Worm (Caenorhabditis elegans) whole organism, L4 larva: Measurements from ENCODE around the gene B0507.8.

Experiments
- D1046.2 ChIP-seq: fragments of 200-800 bp; sonication (Bioruptor generic); IDR thresholded peaks from 2 replicates; pipeline ENCODE4 v1.3.6; 2022; ENCODE audit warnings: missing genetic modification characterization, missing compliant biosample characterization
- F10B5.3 ChIP-seq: sonication (generic microtip); optimal IDR thresholded peaks from 2 replicates; lab custom pipeline; 2016; ENCODE audit warnings: mild to moderate bottlenecking, missing genetic modification characterization, missing compliant biosample characterization
- F26F4.8 ChIP-seq: fragments of 200-800 bp; sonication (Bioruptor generic); conservative IDR thresholded peaks from 2 replicates; pipeline ENCODE4 v1.3.6; 2022; ENCODE audit warnings: missing genetic modification characterization, missing compliant biosample characterization
- F49E8.2 ChIP-seq: sonication (generic microtip); optimal IDR thresholded peaks from 2 replicates; lab custom pipeline; 2016; ENCODE audit warnings: missing compliant biosample characterization, mild to moderate bottlenecking, missing genetic modification characterization, borderline replicate concordance
- R02D3.7 ChIP-seq: fragments of 150-350 bp; sonication (generic microtip); optimal IDR thresholded peaks from 3 replicates; lab custom pipeline; 2014; ENCODE audit warnings: missing biosample characterization, missing genetic modification characterization
- T20F7.1 ChIP-seq: fragments of 200-800 bp; sonication (Bioruptor generic); optimal IDR thresholded peaks from 2 replicates; lab custom pipeline; 2018; ENCODE audit warnings: mild to moderate bottlenecking, missing genetic modification characterization, missing compliant biosample characterization
- Y75B8A.6 ChIP-seq: fragments of 200-800 bp; sonication (Bioruptor generic); IDR thresholded peaks from 2 replicates; pipeline ENCODE4 v1.3.6; 2022; ENCODE audit warnings: missing genetic modification reagents, missing genetic modification characterization, missing compliant biosample characterization
- ZK546.5 ChIP-seq, 2 experiments: sonication (generic microtip); optimal IDR thresholded peaks; 2 replicates each; lab custom pipeline; 2017; ENCODE audit warnings: missing biosample characterization in 2 of 2, missing genetic modification characterization in 2 of 2
- aha-1 ChIP-seq: fragments of 150-350 bp; peaks from one replicate; lab custom pipeline; 2014; ENCODE audit warnings: missing biosample characterization, missing genetic modification characterization
- aly-2 ChIP-seq: sonication (generic microtip); optimal IDR thresholded peaks from 2 replicates; lab custom pipeline; 2018; ENCODE audit warnings: missing biosample characterization, missing genetic modification characterization
- ama-1 ChIP-seq: fragments of 150-350 bp; optimal IDR thresholded peaks from 2 replicates; lab custom pipeline; 2014; ENCODE audit warnings: inconsistent platforms, mixed read lengths
- attf-4 ChIP-seq: sonication (generic microtip); optimal IDR thresholded peaks from 3 replicates; lab custom pipeline; 2017; ENCODE audit warnings: missing biosample characterization, missing genetic modification characterization
- ceh-62 ChIP-seq: sonication (generic microtip); optimal IDR thresholded peaks from 2 replicates; lab custom pipeline; 2017; ENCODE audit warnings: missing biosample characterization, missing genetic modification characterization
- ceh-82 ChIP-seq: sonication (generic microtip); optimal IDR thresholded peaks from 2 replicates; lab custom pipeline; 2017; ENCODE audit warnings: missing biosample characterization, missing genetic modification characterization
- daf-12 ChIP-seq: fragments of 150-350 bp; optimal IDR thresholded peaks from 2 replicates; lab custom pipeline; 2014; ENCODE audit warnings: missing biosample characterization, missing genetic modification reagents, missing genetic modification characterization
- daf-8 ChIP-seq: fragments of 200-800 bp; sonication (Bioruptor generic); IDR thresholded peaks from 2 replicates; pipeline ENCODE4 v1.3.6; 2022; ENCODE audit warnings: missing genetic modification characterization, missing compliant biosample characterization
- dve-1 ChIP-seq: sonication (generic microtip); optimal IDR thresholded peaks from 2 replicates; lab custom pipeline; 2017; ENCODE audit warnings: antibody characterized with exemption, mild to moderate bottlenecking, missing genetic modification characterization, missing compliant biosample characterization; ENCODE audit not compliant: insufficient read depth
- fkh-10 ChIP-seq: fragments of 150-350 bp; optimal IDR thresholded peaks from 2 replicates; lab custom pipeline; 2014; ENCODE audit warnings: missing biosample characterization, missing genetic modification reagents, missing genetic modification characterization
- hlh-30 ChIP-seq: sonication (generic microtip); optimal IDR thresholded peaks from 2 replicates; lab custom pipeline; 2017; ENCODE audit warnings: antibody characterized with exemption, mild to moderate bottlenecking, missing genetic modification characterization, missing compliant biosample characterization; ENCODE audit not compliant: insufficient read depth
- hmg-1.1 ChIP-seq: fragments of 200-800 bp; sonication (Bioruptor generic); IDR thresholded peaks from 2 replicates; pipeline ENCODE4 v1.3.6; 2022; ENCODE audit warnings: missing genetic modification reagents, missing genetic modification characterization, missing compliant biosample characterization
- jun-1 ChIP-seq: fragments of 150-350 bp; optimal IDR thresholded peaks from 2 replicates; lab custom pipeline; 2014; ENCODE audit warnings: missing biosample characterization, missing genetic modification reagents, missing genetic modification characterization
- lim-7 ChIP-seq: fragments of 200-800 bp; sonication (Bioruptor generic); IDR thresholded peaks from 2 replicates; pipeline ENCODE4 v1.3.6; 2022; ENCODE audit warnings: missing genetic modification characterization, missing compliant biosample characterization
- lin-29 ChIP-seq: fragments of 200-800 bp; sonication (Bioruptor generic); IDR thresholded peaks from 2 replicates; pipeline ENCODE4 v1.3.6; 2022; ENCODE audit warnings: missing genetic modification reagents, missing genetic modification characterization, missing compliant biosample characterization
- lin-38 ChIP-seq: fragments of 200-800 bp; sonication (Bioruptor generic); IDR thresholded peaks from 2 replicates; pipeline ENCODE4 v1.3.6; 2022; ENCODE audit warnings: missing genetic modification reagents, missing genetic modification characterization, missing compliant biosample characterization
- lir-3 ChIP-seq: sonication (generic microtip); optimal IDR thresholded peaks from 2 replicates; lab custom pipeline; 2016; ENCODE audit warnings: mild to moderate bottlenecking, missing genetic modification characterization, missing compliant biosample characterization
- lsy-2 ChIP-seq, 2 experiments: fragments of 150-350 bp in 1 of 2; sonication (generic microtip) in 1 of 2; optimal IDR thresholded peaks; 2 replicates each; lab custom pipeline; 2014 to 2017; ENCODE audit warnings: missing biosample characterization in 2 of 2, missing genetic modification characterization in 2 of 2
- mdl-1 ChIP-seq, 2 experiments: fragments of 150-350 bp in 1 of 2; sonication (generic microtip) in 1 of 2; optimal IDR thresholded peaks; 2 replicates each; lab custom pipeline; 2014 to 2017; ENCODE audit warnings: missing biosample characterization in 2 of 2, missing genetic modification characterization in 2 of 2
- mxl-2 ChIP-seq: fragments of 200-800 bp; sonication (Bioruptor generic); conservative IDR thresholded peaks from 2 replicates; pipeline ENCODE4 v1.3.6; 2022; ENCODE audit warnings: missing genetic modification reagents, missing genetic modification characterization, missing compliant biosample characterization
- nhr-102 ChIP-seq: sonication (generic microtip); optimal IDR thresholded peaks from 2 replicates; lab custom pipeline; 2016; ENCODE audit warnings: mild to moderate bottlenecking, missing genetic modification characterization, moderate library complexity, missing compliant biosample characterization
- nhr-11 ChIP-seq: fragments of 150-350 bp; optimal IDR thresholded peaks from 2 replicates; lab custom pipeline; 2014; ENCODE audit warnings: missing biosample characterization, missing genetic modification characterization
- nhr-111 ChIP-seq: fragments of 200-800 bp; sonication (Bioruptor generic); optimal IDR thresholded peaks from 2 replicates; lab custom pipeline; 2018; ENCODE audit warnings: mild to moderate bottlenecking, missing genetic modification characterization, missing compliant biosample characterization
- nhr-237 ChIP-seq: sonication (generic microtip); optimal IDR thresholded peaks from 2 replicates; lab custom pipeline; 2017; ENCODE audit warnings: missing biosample characterization, missing genetic modification characterization
- nhr-25 ChIP-seq: sonication (generic microtip); optimal IDR thresholded peaks from 2 replicates; lab custom pipeline; 2017; ENCODE audit warnings: missing genetic modification characterization, mild to moderate bottlenecking, missing compliant biosample characterization, antibody characterized with exemption, moderate library complexity, borderline replicate concordance; ENCODE audit not compliant: insufficient read depth
- nhr-28 ChIP-seq: fragments of 150-350 bp; optimal IDR thresholded peaks from 2 replicates; lab custom pipeline; 2014; ENCODE audit warnings: missing biosample characterization, missing genetic modification characterization
- nhr-41 ChIP-seq: fragments of 200-800 bp; sonication (Bioruptor generic); IDR thresholded peaks from 2 replicates; pipeline ENCODE4 v1.3.6; 2022; ENCODE audit warnings: missing genetic modification reagents, missing genetic modification characterization, missing compliant biosample characterization
- nhr-42 ChIP-seq: fragments of 200-800 bp; sonication (Bioruptor generic); IDR thresholded peaks from 2 replicates; pipeline ENCODE4 v1.3.6; 2022; ENCODE audit warnings: missing genetic modification characterization, missing compliant biosample characterization
- nhr-76 ChIP-seq: fragments of 150-350 bp; optimal IDR thresholded peaks from 2 replicates; lab custom pipeline; 2014; ENCODE audit warnings: missing biosample characterization, missing genetic modification characterization
- php-3 ChIP-seq: fragments of 200-800 bp; sonication (Bioruptor generic); IDR thresholded peaks from 2 replicates; pipeline ENCODE4 v1.3.6; 2022; ENCODE audit warnings: missing genetic modification reagents, missing genetic modification characterization, missing compliant biosample characterization
- saeg-2 ChIP-seq: fragments of 200-800 bp; sonication (Bioruptor generic); IDR thresholded peaks from 2 replicates; pipeline ENCODE4 v1.3.6; 2022; ENCODE audit warnings: missing genetic modification reagents, missing genetic modification characterization, missing compliant biosample characterization
- sdz-12 ChIP-seq: fragments of 200-800 bp; sonication (Bioruptor generic); optimal IDR thresholded peaks from 2 replicates; lab custom pipeline; 2018; ENCODE audit warnings: mild to moderate bottlenecking, missing genetic modification characterization, missing compliant biosample characterization
- skn-1 ChIP-seq: fragments of 150-350 bp; optimal IDR thresholded peaks from 2 replicates; lab custom pipeline; 2014; ENCODE audit warnings: missing biosample characterization, missing genetic modification characterization
- snpc-1.2 ChIP-seq: fragments of 200-800 bp; sonication (Bioruptor generic); IDR thresholded peaks from 2 replicates; pipeline ENCODE4 v1.3.6; 2022; ENCODE audit warnings: missing genetic modification reagents, missing genetic modification characterization, missing compliant biosample characterization
- spr-3 ChIP-seq: fragments of 200-800 bp; sonication (Bioruptor generic); optimal IDR thresholded peaks from 2 replicates; lab custom pipeline; 2018; ENCODE audit warnings: mild to moderate bottlenecking, missing genetic modification characterization, missing compliant biosample characterization
- tra-1 ChIP-seq: fragments of 200-800 bp; sonication (Bioruptor generic); IDR thresholded peaks from 2 replicates; pipeline ENCODE4 v1.3.6; 2022; ENCODE audit warnings: missing genetic modification reagents, missing genetic modification characterization, missing compliant biosample characterization
- vab-7 ChIP-seq: fragments of 200-800 bp; sonication (Bioruptor generic); IDR thresholded peaks from 2 replicates; pipeline ENCODE4 v1.3.6; 2022; ENCODE audit warnings: missing genetic modification reagents, missing genetic modification characterization, missing compliant biosample characterization
- zag-1 ChIP-seq: fragments of 150-350 bp; optimal IDR thresholded peaks from 2 replicates; lab custom pipeline; 2014; ENCODE audit warnings: missing biosample characterization, missing genetic modification characterization
- zip-11 ChIP-seq: fragments of 200-800 bp; sonication (Bioruptor generic); IDR thresholded peaks from 2 replicates; pipeline ENCODE4 v1.3.6; 2022; ENCODE audit warnings: missing genetic modification characterization, missing compliant biosample characterization
- zip-2 ChIP-seq: fragments of 150-350 bp; optimal IDR thresholded peaks from 2 replicates; lab custom pipeline; 2014; ENCODE audit warnings: missing biosample characterization, missing genetic modification characterization
- ztf-11 ChIP-seq: fragments of 150-350 bp; optimal IDR thresholded peaks from 2 replicates; lab custom pipeline; 2014; ENCODE audit warnings: missing biosample characterization, missing genetic modification characterization

B0507.8 gene

DNA sequence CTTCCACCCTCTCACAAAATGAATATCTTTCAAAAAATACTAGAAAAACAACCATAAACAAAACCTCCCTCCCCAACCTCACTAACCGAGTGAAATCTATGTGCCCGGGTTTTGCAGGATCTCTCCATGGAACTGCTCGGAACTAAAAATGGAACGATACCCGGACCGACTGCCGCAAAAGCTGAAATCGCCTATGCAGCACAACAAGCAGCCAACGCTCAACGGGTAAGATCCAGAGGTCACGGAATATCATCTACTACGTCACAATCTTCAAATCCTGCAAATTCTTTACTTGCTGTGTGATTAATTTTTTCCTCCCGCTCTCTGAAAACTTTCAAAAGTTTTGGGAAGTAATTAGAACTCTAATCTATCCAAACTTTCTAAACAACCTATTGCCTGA lies 26.6 kb upstream of the B0507.8 start:
- no peak for TF ChIP-seq vab-7 (GFP tag; lab: Robert Waterston, UW)
- no peak for TF ChIP-seq sdz-12 (GFP tag; lab: Kevin White, UChicago)
- peak; percentile 96 for TF ChIP-seq aha-1 (tag; lab: Kevin White, UChicago)
- TF ChIP-seq, all 104 proteins: peak for 1

DNA sequence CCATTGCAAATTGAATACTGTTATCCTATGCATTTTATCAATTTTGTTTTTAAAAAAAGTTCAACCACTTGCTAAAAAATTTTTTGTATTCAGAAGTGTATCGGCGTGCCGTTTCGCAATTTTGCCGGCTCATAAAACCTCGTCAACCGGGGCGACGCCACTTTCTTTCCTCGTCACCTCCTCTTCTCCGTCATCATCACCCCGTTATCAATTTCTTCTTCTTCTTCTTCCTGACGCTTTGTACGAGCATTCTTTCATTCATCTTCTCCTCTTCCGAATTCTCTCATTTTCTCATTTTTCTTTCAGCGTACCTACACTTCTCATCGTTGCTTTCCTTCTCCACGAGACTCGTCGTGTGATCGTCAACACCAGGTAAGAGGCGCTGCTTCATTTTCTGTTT lies 23.5 kb upstream of the B0507.8 start, which contains the start of gene sup-37:
Gene sup-37 (plus strand): TSS at position 301 of the 400 bp plus-strand sequence.
- TF ChIP-seq lin-38 (GFP tag; lab: Robert Waterston, UW) (no peak), hlh-30 (peak; percentile 31), F49E8.2 (tag; lab: Kevin White, UChicago) (no peak), aha-1 (tag; lab: Kevin White, UChicago) (peak; percentile 3), lin-29 (GFP tag; lab: Robert Waterston, UW) (no peak), ceh-62 (no peak), ceh-82 (tag; lab: Kevin White, UChicago) (no peak)

DNA sequence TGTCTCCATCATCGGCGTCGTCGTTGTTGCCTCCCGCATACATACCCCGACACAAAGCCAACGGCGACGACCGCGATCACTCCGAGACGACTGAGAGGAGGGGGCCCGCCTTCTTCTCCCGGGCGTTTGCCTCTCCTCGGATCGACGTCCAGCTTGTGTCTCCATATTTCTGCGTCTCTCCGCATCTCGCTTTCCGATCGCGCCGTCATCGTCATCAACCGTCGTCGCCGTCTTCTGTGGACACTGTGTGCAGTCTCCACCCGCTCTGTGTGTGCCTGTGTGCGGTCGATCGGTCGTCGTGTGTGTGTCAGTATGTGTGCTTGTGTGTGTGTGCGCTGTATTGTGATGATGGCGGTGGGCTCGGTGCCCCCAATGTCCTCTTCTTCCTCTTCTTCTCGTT lies 22.8 kb upstream of the B0507.8 start:
- TF ChIP-seq daf-12 (tag; lab: Kevin White, UChicago) (no peak), skn-1 (no peak), hmg-1.1 (GFP tag; lab: Robert Waterston, UW) (peak; percentile 73), D1046.2 (GFP tag; lab: Robert Waterston, UW) (no peak), mxl-2 (GFP tag; lab: Robert Waterston, UW) (no peak), nhr-11 (tag; lab: Kevin White, UChicago) (no peak), jun-1 (tag; lab: Kevin White, UChicago) (no peak), F49E8.2 (tag; lab: Kevin White, UChicago) (no peak), mdl-1 (tag; optimal IDR thresholded peaks at IDR 0.05; lab: Kevin White, UChicago) (peak in 1 of 2 experiments; percentile 25), nhr-237 (no peak), nhr-41 (GFP tag; lab: Robert Waterston, UW) (peak; percentile 65; the same call in 1 of the 2 replicates), daf-8 (GFP tag; lab: Robert Waterston, UW) (no peak), spr-3 (GFP tag; lab: Kevin White, UChicago) (no peak), ceh-82 (tag; lab: Kevin White, UChicago) (no peak), nhr-76 (tag; lab: Kevin White, UChicago) (no peak), tra-1 (GFP tag; lab: Robert Waterston, UW) (no peak), nhr-25 (tag; lab: Kevin White, UChicago) (no peak), dve-1 (tag; lab: Kevin White, UChicago) (peak; percentile 70), Y75B8A.6 (GFP tag; lab: Robert Waterston, UW) (no peak), lir-3 (tag; lab: Kevin White, UChicago) (no peak), ztf-11 (tag; lab: Kevin White, UChicago) (no peak), nhr-111 (GFP tag; lab: Kevin White, UChicago) (no peak), snpc-1.2 (GFP tag; lab: Robert Waterston, UW) (no peak), aly-2 (tag; lab: Kevin White, UChicago) (no peak), zag-1 (no peak), ZK546.5 (tag; optimal IDR thresholded peaks at IDR 0.05; lab: Kevin White, UChicago) (no peak), nhr-42 (GFP tag; lab: Robert Waterston, UW) (no peak), ama-1 (lab: Kevin White, UChicago) (no peak), attf-4 (no peak), zip-11 (no peak), zip-2 (tag; lab: Kevin White, UChicago) (no peak), nhr-28 (tag; lab: Kevin White, UChicago) (peak; percentile 27), lim-7 (GFP tag; lab: Robert Waterston, UW) (0 out of 2 replicates have a peak, but pooled peaks have one; percentile 28), T20F7.1 (GFP tag; lab: Kevin White, UChicago) (no peak), php-3 (GFP tag; lab: Robert Waterston, UW) (0 out of 2 replicates have a peak, but pooled peaks have one; percentile 29), F26F4.8 (no peak), saeg-2 (GFP tag; lab: Robert Waterston, UW) (no peak), R02D3.7 (tag; lab: Kevin White, UChicago) (no peak), lsy-2 (tag; optimal IDR thresholded peaks at IDR 0.05; lab: Kevin White, UChicago) (no peak), nhr-102 (tag; lab: Kevin White, UChicago) (peak; percentile 12), F10B5.3 (tag; lab: Kevin White, UChicago) (no peak), fkh-10 (GFP tag; lab: Kevin White, UChicago) (no peak)
